Fruit fly (Drosophila melanogaster) whole organism, embryonic: ENCODE results near the gene mRpL20.
A peak's percentile ranks its signal among the peaks of the same experiment; 100 is the strongest.

ENCODE experiments used
- BEAF-32 ChIP-seq: fragments of 200-800 bp; sonication (Bioruptor generic); optimal IDR thresholded peaks from 3 replicates; lab custom pipeline; 2017; ENCODE audit warnings: missing biosample characterization, missing genetic modification characterization, mild to moderate bottlenecking, moderate library complexity, missing genetic modification reagents
- Bgb ChIP-seq: fragments of 200-800 bp; sonication (Bioruptor generic); IDR thresholded peaks from 2 replicates; pipeline ENCODE4 v1.3.6; 2022; ENCODE audit warnings: missing biosample characterization, missing genetic modification characterization; ENCODE audit not compliant: partially characterized antibody
- Blimp-1 ChIP-seq: fragments of 200-800 bp; sonication (Bioruptor generic); optimal IDR thresholded peaks from 3 replicates; lab custom pipeline; 2018; ENCODE audit warnings: missing biosample characterization, missing genetic modification characterization, mild to moderate bottlenecking, moderate library complexity, missing genetic modification reagents
- BtbVII ChIP-seq: fragments of 200-800 bp; sonication (Bioruptor generic); optimal IDR thresholded peaks from 3 replicates; lab custom pipeline; 2017; ENCODE audit warnings: missing biosample characterization, mild to moderate bottlenecking, missing genetic modification characterization
- Bteb2 ChIP-seq: fragments of 200-800 bp; sonication (Bioruptor generic); optimal IDR thresholded peaks from 2 replicates; lab custom pipeline; 2016; ENCODE audit warnings: missing biosample characterization, missing genetic modification characterization
- CG10462 ChIP-seq: fragments of 200-800 bp; sonication (Bioruptor generic); optimal IDR thresholded peaks from 2 replicates; lab custom pipeline; 2016; ENCODE audit warnings: missing biosample characterization, missing genetic modification characterization
- CG13287 ChIP-seq: fragments of 200-800 bp; sonication (Bioruptor generic); IDR thresholded peaks from 2 replicates; pipeline ENCODE4 v1.3.6; 2022; ENCODE audit warnings: missing biosample characterization, missing genetic modification characterization; ENCODE audit not compliant: partially characterized antibody
- CG13424 ChIP-seq: fragments of 200-800 bp; sonication (Bioruptor generic); optimal IDR thresholded peaks from 2 replicates; lab custom pipeline; 2019; ENCODE audit warnings: missing biosample characterization, mild to moderate bottlenecking, missing genetic modification characterization, moderate library complexity
- CG15601 ChIP-seq: fragments of 200-800 bp; sonication (Bioruptor generic); optimal IDR thresholded peaks from 3 replicates; lab custom pipeline; 2019; ENCODE audit warnings: missing biosample characterization, mild to moderate bottlenecking, missing genetic modification characterization, moderate library complexity
- CG1792 ChIP-seq: fragments of 200-800 bp; sonication (Bioruptor generic); optimal IDR thresholded peaks from 2 replicates; lab custom pipeline; 2016; ENCODE audit warnings: missing biosample characterization, missing genetic modification characterization
- CG18262 ChIP-seq: fragments of 200-800 bp; optimal IDR thresholded peaks from 3 replicates; lab custom pipeline; 2019; ENCODE audit warnings: missing biosample characterization, mild to moderate bottlenecking, missing genetic modification characterization, moderate library complexity
- CG18599 ChIP-seq: fragments of 200-800 bp; sonication (Bioruptor generic); optimal IDR thresholded peaks from 3 replicates; lab custom pipeline; 2017; ENCODE audit warnings: missing biosample characterization, missing genetic modification characterization, mild to moderate bottlenecking, moderate library complexity, missing genetic modification reagents
- CG2116 ChIP-seq: fragments of 200-800 bp; sonication (Bioruptor generic); optimal IDR thresholded peaks from 3 replicates; lab custom pipeline; 2018; ENCODE audit warnings: missing biosample characterization, mild to moderate bottlenecking, missing genetic modification characterization
- CG2678 ChIP-seq: fragments of 200-800 bp; sonication (Bioruptor generic); optimal IDR thresholded peaks from 3 replicates; lab custom pipeline; 2019; ENCODE audit warnings: missing biosample characterization, mild to moderate bottlenecking, missing genetic modification characterization, moderate library complexity
- CG30431 ChIP-seq: fragments of 200-800 bp; sonication (Bioruptor generic); optimal IDR thresholded peaks from 2 replicates; lab custom pipeline; 2017; ENCODE audit warnings: missing biosample characterization, missing genetic modification characterization
- CG42726 ChIP-seq: fragments of 200-800 bp; sonication (Bioruptor generic); IDR thresholded peaks from 2 replicates; pipeline ENCODE4 v1.3.6; 2022; ENCODE audit warnings: missing biosample characterization, missing genetic modification characterization; ENCODE audit not compliant: partially characterized antibody
- Dll ChIP-seq: fragments of 200-800 bp; sonication (Bioruptor generic); IDR thresholded peaks from 4 replicates; pipeline ENCODE4 v1.3.6; 2022; ENCODE audit warnings: missing biosample characterization, missing genetic modification characterization; ENCODE audit not compliant: partially characterized antibody
- Dref ChIP-seq: fragments of 200-800 bp; sonication (Bioruptor generic); IDR thresholded peaks from 2 replicates; pipeline ENCODE4 v1.3.6; 2022; ENCODE audit warnings: missing biosample characterization, missing genetic modification characterization
- HLH4C ChIP-seq: fragments of 200-800 bp; sonication (Bioruptor generic); IDR thresholded peaks from 3 replicates; pipeline ENCODE4 v1.3.6; 2022; ENCODE audit warnings: missing biosample characterization, missing genetic modification characterization; ENCODE audit not compliant: partially characterized antibody
- NC2α ChIP-seq: fragments of 200-800 bp; sonication (Bioruptor generic); optimal IDR thresholded peaks from 2 replicates; lab custom pipeline; 2016; ENCODE audit warnings: missing biosample characterization, missing genetic modification characterization
- NK7.1 ChIP-seq: fragments of 200-800 bp; sonication (Bioruptor generic); optimal IDR thresholded peaks from 3 replicates; lab custom pipeline; 2016; ENCODE audit warnings: missing biosample characterization, missing genetic modification characterization
- Optix ChIP-seq: fragments of 200-800 bp; sonication (Bioruptor generic); IDR thresholded peaks from 3 replicates; pipeline ENCODE4 v1.3.6; 2022; ENCODE audit warnings: missing biosample characterization, missing genetic modification characterization
- Pdp1 ChIP-seq, 2 experiments: fragments of 200-800 bp; sonication (Bioruptor generic); optimal IDR thresholded peaks; 3 replicates each; lab custom pipeline; 2016; ENCODE audit warnings: missing biosample characterization in 2 of 2, missing genetic modification characterization in 2 of 2, mild to moderate bottlenecking in 1 of 2, moderate library complexity in 1 of 2
- Sry-δ ChIP-seq: fragments of 200-800 bp; sonication (Bioruptor generic); optimal IDR thresholded peaks from 2 replicates; lab custom pipeline; 2016; ENCODE audit warnings: missing biosample characterization, missing genetic modification characterization
- Ssrp ChIP-seq: fragments of 200-800 bp; sonication (Bioruptor generic); optimal IDR thresholded peaks from 2 replicates; lab custom pipeline; 2018; ENCODE audit warnings: missing biosample characterization, mild to moderate bottlenecking, missing genetic modification characterization, moderate library complexity
- Usf ChIP-seq: fragments of 200-800 bp; sonication (Bioruptor generic); optimal IDR thresholded peaks from 2 replicates; lab custom pipeline; 2017; ENCODE audit warnings: missing genotype, missing biosample characterization, missing genetic modification characterization
- ci ChIP-seq: fragments of 200-800 bp; sonication (Bioruptor generic); IDR thresholded peaks from 3 replicates; pipeline ENCODE4 v1.3.6; 2022; ENCODE audit warnings: missing biosample characterization, missing genetic modification characterization
- crol ChIP-seq: fragments of 200-800 bp; sonication (Bioruptor generic); IDR thresholded peaks from 2 replicates; pipeline ENCODE4 v1.3.6; 2022; ENCODE audit warnings: missing biosample characterization, missing genetic modification characterization
- crp ChIP-seq, 2 experiments: fragments of 200-800 bp; sonication (Bioruptor generic); optimal IDR thresholded peaks; 2 replicates in 1 of 2; 3 replicates in 1 of 2; lab custom pipeline; 2017; ENCODE audit warnings: missing biosample characterization in 2 of 2, missing genetic modification characterization in 2 of 2, mild to moderate bottlenecking in 1 of 2, moderate library complexity in 1 of 2
- grau ChIP-seq: fragments of 200-800 bp; optimal IDR thresholded peaks from 3 replicates; lab custom pipeline; 2019; ENCODE audit warnings: missing biosample characterization, mild to moderate bottlenecking, missing genetic modification characterization, moderate library complexity
- her ChIP-seq: fragments of 200-800 bp; sonication (Bioruptor generic); optimal IDR thresholded peaks from 2 replicates; lab custom pipeline; 2016; ENCODE audit warnings: missing biosample characterization, missing genetic modification characterization
- ind ChIP-seq: fragments of 200-800 bp; sonication (Bioruptor generic); optimal IDR thresholded peaks from 3 replicates; lab custom pipeline; 2016; ENCODE audit warnings: missing biosample characterization, missing genetic modification characterization
- inv ChIP-seq: fragments of 200-800 bp; sonication (Bioruptor generic); IDR thresholded peaks from 2 replicates; pipeline ENCODE4 v1.3.6; 2022; ENCODE audit warnings: missing biosample characterization, missing genetic modification characterization; ENCODE audit not compliant: partially characterized antibody
- klu ChIP-seq: fragments of 200-800 bp; sonication (Bioruptor generic); IDR thresholded peaks from 2 replicates; pipeline ENCODE4 v1.3.6; 2022; ENCODE audit warnings: missing biosample characterization, missing genetic modification characterization
- kni ChIP-seq: fragments of 200-800 bp; sonication (Bioruptor generic); optimal IDR thresholded peaks from 3 replicates; lab custom pipeline; 2017; ENCODE audit warnings: mild to moderate bottlenecking, missing biosample characterization, missing genetic modification reagents, missing genetic modification characterization
- run ChIP-seq: fragments of 200-800 bp; sonication (Bioruptor generic); optimal IDR thresholded peaks from 3 replicates; lab custom pipeline; 2018; ENCODE audit warnings: missing biosample characterization, mild to moderate bottlenecking, missing genetic modification characterization
- stwl ChIP-seq: fragments of 200-800 bp; sonication (Bioruptor generic); optimal IDR thresholded peaks from 3 replicates; lab custom pipeline; 2018; ENCODE audit warnings: missing biosample characterization, mild to moderate bottlenecking, missing genetic modification characterization, moderate library complexity
- tap ChIP-seq: fragments of 200-800 bp; optimal IDR thresholded peaks from 3 replicates; lab custom pipeline; 2019; ENCODE audit warnings: missing biosample characterization, mild to moderate bottlenecking, missing genetic modification characterization, moderate library complexity
- trem ChIP-seq: fragments of 200-800 bp; optimal IDR thresholded peaks from 3 replicates; lab custom pipeline; 2019; ENCODE audit warnings: missing biosample characterization, mild to moderate bottlenecking, missing genetic modification characterization, moderate library complexity
- vvl ChIP-seq: fragments of 200-800 bp; sonication (Bioruptor generic); IDR thresholded peaks from 2 replicates; pipeline ENCODE4 v1.3.6; 2022; ENCODE audit warnings: missing biosample characterization, missing genetic modification characterization

mRpL20 gene

DNA sequence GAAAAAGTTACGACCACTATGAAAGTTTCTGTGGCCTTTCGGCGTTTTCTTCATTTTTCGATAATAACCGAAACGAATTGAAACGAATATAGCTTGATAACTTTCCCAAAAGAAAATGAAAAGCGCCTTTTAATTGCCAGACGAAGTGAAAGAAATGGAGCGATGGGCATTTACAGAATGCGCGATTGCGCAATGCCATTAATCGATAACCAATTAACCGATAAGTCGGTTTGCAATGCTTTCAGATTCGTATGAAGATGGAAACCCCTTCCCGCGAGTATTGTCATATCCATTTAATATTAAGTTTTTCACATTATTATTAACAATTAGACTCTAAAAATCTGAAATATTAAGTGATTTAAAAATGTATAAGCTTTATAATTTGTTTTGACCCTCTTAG, 9.7 kb upstream of the mRpL20 start:
- TF ChIP-seq HLH4C (GFP tag; lab: Robert Waterston, UW) (0 out of 3 replicates have a peak, but pooled peaks have one; percentile 10), CG13287 (GFP tag; lab: Robert Waterston, UW) (0 out of 2 replicates have a peak, but pooled peaks have one; percentile 14), kni (GFP tag; lab: Kevin White, UChicago) (peak; percentile 15), BtbVII (GFP tag; lab: Kevin White, UChicago) (no peak), Bgb (0 out of 2 replicates have a peak, but pooled peaks have one; percentile 16), BEAF-32 (peak; percentile 28), her (no peak), CG2116 (GFP tag; lab: Kevin White, UChicago) (peak; percentile 68), CG15601 (tag; lab: Kevin White, UChicago) (no peak), stwl (tag; lab: Kevin White, UChicago) (peak; percentile 67), Sry-δ (GFP tag; lab: Kevin White, UChicago) (peak; percentile 43), Dref (peak; percentile 41), Pdp1 (GFP tag; optimal IDR thresholded peaks at IDR 0.05; lab: Kevin White, UChicago) (peak in 1 of 2 experiments; percentile 69), Dll (GFP tag; lab: Robert Waterston, UW) (0 out of 4 replicates have a peak, but pooled peaks have one; percentile 36), CG30431 (GFP tag; lab: Kevin White, UChicago) (no peak), ci (no peak)

DNA sequence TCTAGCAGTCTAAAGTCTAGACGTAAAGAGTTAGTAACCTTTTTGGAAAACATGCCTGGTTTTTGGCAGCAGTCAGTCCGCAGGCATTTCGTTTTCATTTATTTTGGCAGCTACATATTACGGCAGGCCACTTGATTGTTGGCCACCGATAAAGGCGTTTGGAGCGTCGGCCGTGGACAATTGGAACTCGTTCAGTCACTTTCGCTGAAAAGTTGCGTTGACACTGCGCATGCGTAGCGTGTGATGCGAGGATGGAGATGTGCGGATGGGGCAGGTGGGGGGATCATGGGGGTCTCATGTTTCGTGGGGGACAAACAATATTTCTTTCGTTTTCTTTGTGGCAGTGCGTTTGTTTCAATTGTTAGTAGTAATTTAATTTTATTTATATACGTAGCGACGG, 9.2 kb upstream of the mRpL20 start:
- TF ChIP-seq crol (GFP tag; lab: Robert Waterston, UW), result peak; percentile 44
- TF ChIP-seq inv (GFP tag; lab: Robert Waterston, UW), result no peak
- TF ChIP-seq kni (GFP tag; lab: Kevin White, UChicago), result peak; percentile 28
- TF ChIP-seq Blimp-1, result peak; percentile 85
- no peak for TF ChIP-seq ind (GFP tag; lab: Kevin White, UChicago)
- TF ChIP-seq Optix (GFP tag; lab: Robert Waterston, UW), result peak; percentile 17; the same call in 1 of the 3 replicates
- TF ChIP-seq vvl, result 0 out of 2 replicates have a peak, but pooled peaks have one; percentile 36
- TF ChIP-seq, all 482 proteins: peak for 5

DNA sequence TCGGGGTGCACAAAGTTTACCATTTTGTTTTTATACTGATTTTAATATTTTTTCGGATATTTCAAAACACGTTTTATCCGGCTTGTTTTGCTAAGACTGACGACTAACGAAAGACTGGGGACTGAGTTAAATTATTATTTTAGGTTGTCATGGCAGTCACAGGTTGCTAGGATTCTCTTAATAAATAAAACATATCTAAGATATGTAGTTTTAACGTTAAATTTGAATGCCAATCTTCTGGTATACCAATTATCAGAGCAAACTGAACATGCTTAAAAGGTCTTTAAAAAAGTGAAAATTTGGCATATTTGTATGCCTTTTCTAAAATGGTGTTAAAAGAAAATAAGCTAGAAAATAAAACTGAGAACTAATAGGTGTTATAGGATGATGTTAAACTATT, 8.7 kb upstream of the mRpL20 start, which contains the start of gene Zmynd10:
Gene Zmynd10, minus strand, starts transcription at position 101 of the 400 bp plus-strand sequence.
- TF ChIP-seq CG18599, result no peak
- no peak for TF ChIP-seq CG1792 (GFP tag; lab: Kevin White, UChicago)
- no peak for TF ChIP-seq crp (GFP tag; optimal IDR thresholded peaks at IDR 0.05; lab: Kevin White, UChicago)
- TF ChIP-seq CG10462 (GFP tag; lab: Kevin White, UChicago), result no peak
- no peak for TF ChIP-seq Ssrp (tag; lab: Kevin White, UChicago)
- TF ChIP-seq tap, result no peak
- no peak for TF ChIP-seq Usf (GFP tag; lab: Kevin White, UChicago)
- no peak for TF ChIP-seq Bteb2
- TF ChIP-seq CG18262 (tag; lab: Kevin White, UChicago), result no peak
- no peak for TF ChIP-seq grau (tag; lab: Kevin White, UChicago)
- no peak for TF ChIP-seq run (tag; lab: Kevin White, UChicago)
- TF ChIP-seq CG2116 (GFP tag; lab: Kevin White, UChicago), result no peak
- no peak for TF ChIP-seq klu
- TF ChIP-seq CG2678 (tag; lab: Kevin White, UChicago), result no peak
- no peak for TF ChIP-seq NC2α (GFP tag; lab: Kevin White, UChicago)
- TF ChIP-seq CG13424 (tag; lab: Kevin White, UChicago), result no peak
- TF ChIP-seq trem (tag; lab: Kevin White, UChicago), result no peak
- no peak for TF ChIP-seq CG42726 (GFP tag; lab: Robert Waterston, UW)
- TF ChIP-seq NK7.1 (GFP tag; lab: Kevin White, UChicago), result no peak
- TF ChIP-seq CG30431 (GFP tag; lab: Kevin White, UChicago), result no peak
- TF ChIP-seq, all 482 proteins: peak for 0
